Fruit fly (Drosophila melanogaster) whole organism, embryonic: ENCODE results near the gene wda.

Experiments
- BtbVII ChIP-seq: fragments of 200-800 bp; sonication (Bioruptor generic); optimal IDR thresholded peaks from 3 replicates; lab custom pipeline; 2017; ENCODE audit warnings: missing biosample characterization, mild to moderate bottlenecking, missing genetic modification characterization
- CG10267 ChIP-seq: fragments of 200-800 bp; sonication (Bioruptor generic); optimal IDR thresholded peaks from 2 replicates; lab custom pipeline; 2018; ENCODE audit warnings: missing biosample characterization, mild to moderate bottlenecking, missing genetic modification characterization, moderate library complexity
- CG12104 ChIP-seq: fragments of 200-800 bp; sonication (Bioruptor generic); optimal IDR thresholded peaks from 3 replicates; lab custom pipeline; 2016; ENCODE audit warnings: missing biosample characterization, missing genetic modification characterization
- CG13287 ChIP-seq: fragments of 200-800 bp; sonication (Bioruptor generic); IDR thresholded peaks from 2 replicates; pipeline ENCODE4 v1.3.6; 2022; ENCODE audit warnings: missing biosample characterization, missing genetic modification characterization; ENCODE audit not compliant: partially characterized antibody
- CG14050 ChIP-seq: fragments of 200-800 bp; sonication (Bioruptor generic); IDR thresholded peaks from 3 replicates; pipeline ENCODE4 v1.3.6; 2022; ENCODE audit warnings: missing biosample characterization, missing genetic modification characterization
- CG14667 ChIP-seq: fragments of 200-800 bp; sonication (Bioruptor generic); IDR thresholded peaks from 2 replicates; pipeline ENCODE4 v1.3.6; 2022; ENCODE audit warnings: missing biosample characterization, missing genetic modification characterization
- CG15269 ChIP-seq: fragments of 200-800 bp; sonication (Bioruptor generic); optimal IDR thresholded peaks from 2 replicates; lab custom pipeline; 2018; ENCODE audit warnings: missing biosample characterization, mild to moderate bottlenecking, missing genetic modification characterization, moderate library complexity
- CG15696 ChIP-seq: fragments of 200-800 bp; sonication (Bioruptor generic); optimal IDR thresholded peaks from 2 replicates; lab custom pipeline; 2019; ENCODE audit warnings: missing biosample characterization, mild to moderate bottlenecking, missing genetic modification characterization, moderate library complexity
- CG17802 ChIP-seq: fragments of 200-800 bp; sonication (Bioruptor generic); optimal IDR thresholded peaks from 2 replicates; lab custom pipeline; 2018; ENCODE audit warnings: missing biosample characterization, mild to moderate bottlenecking, missing genetic modification characterization, moderate library complexity
- CG34422 ChIP-seq: fragments of 200-800 bp; sonication (Bioruptor generic); IDR thresholded peaks from 3 replicates; pipeline ENCODE4 v1.3.6; 2022; ENCODE audit warnings: missing biosample characterization, missing genetic modification characterization
- CG6175 ChIP-seq: fragments of 200-800 bp; sonication (Bioruptor generic); IDR thresholded peaks from 3 replicates; pipeline ENCODE4 v1.3.6; 2022; ENCODE audit warnings: missing biosample characterization, missing genetic modification characterization
- CG7372 ChIP-seq: fragments of 200-800 bp; sonication (Bioruptor generic); IDR thresholded peaks from 2 replicates; pipeline ENCODE4 v1.3.6; 2022; ENCODE audit warnings: missing biosample characterization, missing genetic modification characterization
- CG8290 ChIP-seq, 3 experiments: fragments of 200-800 bp; sonication (Bioruptor generic); optimal IDR thresholded peaks; 2 replicates each; lab custom pipeline; 2016 to 2019; ENCODE audit warnings: missing biosample characterization in 3 of 3, missing genetic modification characterization in 3 of 3, mild to moderate bottlenecking in 2 of 3, moderate library complexity in 1 of 3
- CG9609 ChIP-seq: fragments of 200-800 bp; sonication (Bioruptor generic); optimal IDR thresholded peaks from 3 replicates; lab custom pipeline; 2016; ENCODE audit warnings: missing biosample characterization, missing genetic modification characterization
- CkIIα-i1 ChIP-seq: fragments of 200-800 bp; sonication (Bioruptor generic); IDR thresholded peaks from 2 replicates; pipeline ENCODE4 v1.3.6; 2022; ENCODE audit warnings: missing biosample characterization, missing genetic modification characterization
- Dbx ChIP-seq: fragments of 200-800 bp; sonication (Bioruptor generic); IDR thresholded peaks from 3 replicates; pipeline ENCODE4 v1.3.6; 2022; ENCODE audit warnings: missing biosample characterization, missing genetic modification characterization
- E2f1 ChIP-seq: fragments of 200-800 bp; sonication (Bioruptor generic); IDR thresholded peaks from 2 replicates; pipeline ENCODE4 v1.3.6; 2022; ENCODE audit warnings: missing biosample characterization, missing genetic modification characterization
- Ets65A ChIP-seq: fragments of 200-800 bp; sonication (Bioruptor generic); peaks from one replicate; lab custom pipeline; 2016; ENCODE audit warnings: missing biosample characterization, missing genetic modification characterization
- Fer2 ChIP-seq: fragments of 200-800 bp; sonication (Bioruptor generic); optimal IDR thresholded peaks from 2 replicates; lab custom pipeline; 2018; ENCODE audit warnings: missing biosample characterization, mild to moderate bottlenecking, missing genetic modification characterization, moderate library complexity
- Hr39 ChIP-seq: fragments of >200 bp; optimal IDR thresholded peaks from 2 replicates; lab custom pipeline; 2017
- Hr51 ChIP-seq, 2 experiments: fragments of 200-800 bp; sonication (Bioruptor generic); optimal IDR thresholded peaks; 2 replicates in 1 of 2; 3 replicates in 1 of 2; lab custom pipeline; 2016 to 2018; ENCODE audit warnings: missing biosample characterization in 2 of 2, missing genetic modification characterization in 2 of 2, mild to moderate bottlenecking in 1 of 2, moderate library complexity in 1 of 2
- Kr ChIP-seq: fragments of 200-800 bp; sonication (Bioruptor generic); optimal IDR thresholded peaks from 2 replicates; lab custom pipeline; 2017; ENCODE audit warnings: missing biosample characterization, mild to moderate bottlenecking, missing genetic modification characterization
- Nf-YA ChIP-seq: fragments of 200-800 bp; sonication (Bioruptor generic); IDR thresholded peaks from 2 replicates; pipeline ENCODE4 v1.3.6; 2022; ENCODE audit warnings: missing biosample characterization, missing genetic modification characterization
- PHDP ChIP-seq: fragments of 200-800 bp; sonication (Bioruptor generic); optimal IDR thresholded peaks from 3 replicates; lab custom pipeline; 2018; ENCODE audit warnings: missing biosample characterization, mild to moderate bottlenecking, missing genetic modification characterization, moderate library complexity
- Rx ChIP-seq: fragments of 200-800 bp; sonication (Bioruptor generic); IDR thresholded peaks from 2 replicates; pipeline ENCODE4 v1.3.6; 2022; ENCODE audit warnings: missing biosample characterization, missing genetic modification characterization
- Stat92E ChIP-seq, 3 experiments: fragments of >200 bp in 2 of 3; fragments of 200-800 bp in 1 of 3; sonication (Bioruptor generic) in 1 of 3; optimal IDR thresholded peaks; 2 replicates each; lab custom pipeline; 2017 to 2019; ENCODE audit warnings: missing biosample characterization in 3 of 3, missing genetic modification characterization in 3 of 3, mild to moderate bottlenecking in 1 of 3, moderate library complexity in 1 of 3
- Trl ChIP-seq, 3 experiments: fragments of >200 bp in 2 of 3; fragments of 200-800 bp in 1 of 3; sonication (Bioruptor generic) in 1 of 3; optimal IDR thresholded peaks; 2 replicates in 1 of 3; 3 replicates in 2 of 3; lab custom pipeline; 2016 to 2017; ENCODE audit warnings: missing biosample characterization in 1 of 3, missing genetic modification characterization in 1 of 3
- abd-A ChIP-seq: fragments of 200-800 bp; sonication (Bioruptor generic); optimal IDR thresholded peaks from 3 replicates; lab custom pipeline; 2019; ENCODE audit warnings: missing biosample characterization, mild to moderate bottlenecking, missing genetic modification characterization, moderate library complexity
- chif ChIP-seq, 2 experiments: fragments of 200-800 bp; sonication (Bioruptor generic); optimal IDR thresholded peaks; 3 replicates each; lab custom pipeline; 2016; ENCODE audit warnings: missing biosample characterization in 2 of 2, missing genetic modification characterization in 2 of 2
- crol ChIP-seq: fragments of 200-800 bp; sonication (Bioruptor generic); IDR thresholded peaks from 2 replicates; pipeline ENCODE4 v1.3.6; 2022; ENCODE audit warnings: missing biosample characterization, missing genetic modification characterization
- ewg ChIP-seq: fragments of 200-800 bp; sonication (Bioruptor generic); optimal IDR thresholded peaks from 3 replicates; lab custom pipeline; 2017; ENCODE audit warnings: mild to moderate bottlenecking, missing biosample characterization, missing genetic modification reagents, missing genetic modification characterization
- eyg ChIP-seq: fragments of 200-800 bp; sonication (Bioruptor generic); optimal IDR thresholded peaks from 3 replicates; lab custom pipeline; 2016; ENCODE audit warnings: missing biosample characterization, missing genetic modification characterization
- grn ChIP-seq: fragments of 200-800 bp; sonication (Bioruptor generic); optimal IDR thresholded peaks from 3 replicates; lab custom pipeline; 2017; ENCODE audit warnings: missing biosample characterization, missing genetic modification characterization
- ham ChIP-seq: fragments of 200-800 bp; sonication (Bioruptor generic); IDR thresholded peaks from 2 replicates; pipeline ENCODE4 v1.3.6; 2022; ENCODE audit warnings: missing biosample characterization, missing genetic modification characterization
- knrl ChIP-seq: fragments of 200-800 bp; sonication (Bioruptor generic); IDR thresholded peaks from 3 replicates; pipeline ENCODE4 v1.3.6; 2022; ENCODE audit warnings: missing biosample characterization, missing genetic modification characterization; ENCODE audit not compliant: partially characterized antibody
- nerfin-1 ChIP-seq: fragments of 200-800 bp; sonication (Bioruptor generic); optimal IDR thresholded peaks from 3 replicates; lab custom pipeline; 2019; ENCODE audit warnings: missing biosample characterization, mild to moderate bottlenecking, missing genetic modification characterization, moderate library complexity
- odd ChIP-seq: fragments of 200-800 bp; sonication (Bioruptor generic); optimal IDR thresholded peaks from 2 replicates; lab custom pipeline; 2017; ENCODE audit warnings: missing biosample characterization, mild to moderate bottlenecking, missing genetic modification characterization
- org-1 ChIP-seq: fragments of 200-800 bp; sonication (Bioruptor generic); optimal IDR thresholded peaks from 2 replicates; lab custom pipeline; 2017; ENCODE audit warnings: missing biosample characterization, missing genetic modification characterization
- repo ChIP-seq: fragments of 200-800 bp; sonication (Bioruptor generic); optimal IDR thresholded peaks from 2 replicates; lab custom pipeline; 2016; ENCODE audit warnings: missing biosample characterization, missing genetic modification characterization
- scrt ChIP-seq: fragments of 200-800 bp; sonication (Bioruptor generic); optimal IDR thresholded peaks from 2 replicates; lab custom pipeline; 2018; ENCODE audit warnings: missing biosample characterization, mild to moderate bottlenecking, missing genetic modification characterization, moderate library complexity
- sd ChIP-seq: fragments of 200-800 bp; sonication (Bioruptor generic); optimal IDR thresholded peaks from 3 replicates; lab custom pipeline; 2018; ENCODE audit warnings: missing biosample characterization, mild to moderate bottlenecking, missing genetic modification characterization, moderate library complexity
- sqz ChIP-seq: fragments of 200-800 bp; sonication (Bioruptor generic); optimal IDR thresholded peaks from 3 replicates; lab custom pipeline; 2018; ENCODE audit warnings: missing biosample characterization, mild to moderate bottlenecking, missing genetic modification characterization
- ssp ChIP-seq: fragments of 200-800 bp; sonication (Bioruptor generic); IDR thresholded peaks from 2 replicates; pipeline ENCODE4 v1.3.6; 2022; ENCODE audit warnings: missing biosample characterization, missing genetic modification characterization
- trh ChIP-seq: fragments of 200-800 bp; sonication (Bioruptor generic); optimal IDR thresholded peaks from 2 replicates; lab custom pipeline; 2016; ENCODE audit warnings: missing biosample characterization, missing genetic modification characterization
- vnd ChIP-seq: fragments of 200-800 bp; sonication (Bioruptor generic); IDR thresholded peaks from 3 replicates; pipeline ENCODE4 v1.3.6; 2022; ENCODE audit warnings: missing biosample characterization, missing genetic modification characterization; ENCODE audit not compliant: partially characterized antibody
- yki ChIP-seq: fragments of >200 bp; optimal IDR thresholded peaks from 3 replicates; lab custom pipeline; 2018
- z ChIP-seq: fragments of 200-800 bp; sonication (Bioruptor generic); IDR thresholded peaks from 3 replicates; pipeline ENCODE4 v1.3.6; 2022; ENCODE audit warnings: missing biosample characterization, missing genetic modification characterization

wda gene

dm6 chr3R:23239051-23239450, 18.8 kb downstream of the wda start:
- TF ChIP-seq CG13287 (GFP tag; lab: Robert Waterston, UW) (no peak), sqz (GFP tag; lab: Kevin White, UChicago) (peak; percentile 34), ewg (peak; percentile 33), z (GFP tag; lab: Robert Waterston, UW) (0 out of 3 replicates have a peak, but pooled peaks have one; percentile 29), Trl (optimal IDR thresholded peaks at IDR 0.05; lab: Kevin White, UChicago) (peak; percentile 60 to 85), Trl (GFP tag; optimal IDR thresholded peaks at IDR 0.05; lab: Kevin White, UChicago) (no peak), abd-A (tag; lab: Kevin White, UChicago) (peak; percentile 34), nerfin-1 (tag; lab: Kevin White, UChicago) (peak; percentile 23), sd (tag; lab: Kevin White, UChicago) (peak; percentile 80), CG34422 (GFP tag; lab: Robert Waterston, UW) (0 out of 3 replicates have a peak, but pooled peaks have one; percentile 11), Hr51 (GFP tag; optimal IDR thresholded peaks at IDR 0.05; lab: Kevin White, UChicago) (peak in 1 of 2 experiments; percentile 74), ham (no peak), crol (GFP tag; lab: Robert Waterston, UW) (peak; percentile 64), Ets65A (GFP tag; lab: Kevin White, UChicago) (peak; percentile 55), CG7372 (GFP tag; lab: Robert Waterston, UW) (no peak), Hr39 (lab: Kevin White, UChicago) (no peak), yki (peak; percentile 20)

dm6 chr3R:23228605-23229264, 29.2 kb downstream of the wda start:
- no peak for TF ChIP-seq trh (GFP tag; lab: Kevin White, UChicago)
- no peak for TF ChIP-seq CG12104 (GFP tag; lab: Kevin White, UChicago)
- no peak for TF ChIP-seq ssp
- no peak for TF ChIP-seq Stat92E (GFP tag; optimal IDR thresholded peaks at IDR 0.05; lab: Kevin White, UChicago)
- TF ChIP-seq grn (GFP tag; lab: Kevin White, UChicago) = peak; percentile 18
- TF ChIP-seq CkIIα-i1 (GFP tag; lab: Robert Waterston, UW) = no peak
- peak; percentile 47 for TF ChIP-seq BtbVII (GFP tag; lab: Kevin White, UChicago)
- no peak for TF ChIP-seq CG8290 (GFP tag; optimal IDR thresholded peaks at IDR 0.05; lab: Kevin White, UChicago)
- TF ChIP-seq CG8290 (tag; optimal IDR thresholded peaks at IDR 0.05; lab: Kevin White, UChicago) = no peak
- TF ChIP-seq Trl (optimal IDR thresholded peaks at IDR 0.05; lab: Kevin White, UChicago) = peak in 1 of 2 experiments; percentile 74
- TF ChIP-seq Trl (GFP tag; optimal IDR thresholded peaks at IDR 0.05; lab: Kevin White, UChicago) = no peak
- no peak for TF ChIP-seq CG15269 (tag; lab: Kevin White, UChicago)
- TF ChIP-seq CG9609 (GFP tag; lab: Kevin White, UChicago) = no peak
- peak; percentile 26 for TF ChIP-seq org-1 (GFP tag; lab: Kevin White, UChicago)
- peak; percentile 6 for TF ChIP-seq scrt (GFP tag; lab: Kevin White, UChicago)
- TF ChIP-seq repo (GFP tag; lab: Kevin White, UChicago) = no peak
- TF ChIP-seq PHDP (tag; lab: Kevin White, UChicago) = peak; percentile 13
- TF ChIP-seq E2f1 (GFP tag; lab: Robert Waterston, UW) = no peak
- no peak for TF ChIP-seq chif (GFP tag; optimal IDR thresholded peaks at IDR 0.05; lab: Kevin White, UChicago)
- no peak for TF ChIP-seq CG15696 (tag; lab: Kevin White, UChicago)
- peak; percentile 17 for TF ChIP-seq eyg (GFP tag; lab: Kevin White, UChicago)
- no peak for TF ChIP-seq Nf-YA (GFP tag; lab: Robert Waterston, UW)
- TF ChIP-seq Kr = no peak
- no peak for TF ChIP-seq CG17802 (tag; lab: Kevin White, UChicago)
- TF ChIP-seq CG14050 (GFP tag; lab: Robert Waterston, UW) = no peak
- TF ChIP-seq CG34422 (GFP tag; lab: Robert Waterston, UW) = no peak
- TF ChIP-seq CG10267 (tag; lab: Kevin White, UChicago) = no peak
- TF ChIP-seq odd (GFP tag; lab: Kevin White, UChicago) = no peak
- no peak for TF ChIP-seq CG6175 (GFP tag; lab: Robert Waterston, UW)
- no peak for TF ChIP-seq knrl
- TF ChIP-seq Dbx (GFP tag; lab: Robert Waterston, UW) = 0 out of 3 replicates have a peak, but pooled peaks have one; percentile 45
- no peak for TF ChIP-seq CG14667 (GFP tag; lab: Robert Waterston, UW)
- TF ChIP-seq ewg = no peak
- no peak for TF ChIP-seq Fer2 (tag; lab: Kevin White, UChicago)
- no peak for TF ChIP-seq vnd (GFP tag; lab: Robert Waterston, UW)
- no peak for TF ChIP-seq Rx (GFP tag; lab: Robert Waterston, UW)
